Worm (Caenorhabditis elegans) whole organism, L2 larva: ENCODE data around the gene rnf-121.
A peak's percentile ranks its signal among the peaks of the same experiment; 100 is the strongest.

Experiments
- C34F6.9 ChIP-seq: fragments of 150-350 bp; optimal IDR thresholded peaks from 2 replicates; lab custom pipeline; 2014; ENCODE audit warnings: missing biosample characterization, missing genetic modification characterization
- F13H6.1 ChIP-seq: sonication (generic microtip); optimal IDR thresholded peaks from 2 replicates; lab custom pipeline; 2016; ENCODE audit warnings: missing genetic modification characterization, missing compliant biosample characterization
- R02D3.7 ChIP-seq: fragments of 150-350 bp; optimal IDR thresholded peaks from 2 replicates; lab custom pipeline; 2014; ENCODE audit warnings: missing biosample characterization, missing genetic modification characterization
- Y55F3AM.14 ChIP-seq: fragments of 200-800 bp; sonication (Bioruptor generic); optimal IDR thresholded peaks from 2 replicates; lab custom pipeline; 2018; ENCODE audit warnings: mild to moderate bottlenecking, missing genetic modification characterization, missing compliant biosample characterization
- ZK546.5 ChIP-seq: sonication (generic microtip); optimal IDR thresholded peaks from 2 replicates; lab custom pipeline; 2017; ENCODE audit warnings: missing biosample characterization, missing genetic modification characterization
- alr-1 ChIP-seq: fragments of 150-350 bp; optimal IDR thresholded peaks from 2 replicates; lab custom pipeline; 2014; ENCODE audit warnings: missing biosample characterization, missing genetic modification characterization
- aly-2 ChIP-seq: fragments of 150-350 bp; optimal IDR thresholded peaks from 2 replicates; lab custom pipeline; 2014; ENCODE audit warnings: missing biosample characterization, missing genetic modification characterization
- ama-1 ChIP-seq: fragments of 150-350 bp; optimal IDR thresholded peaks from 2 replicates; lab custom pipeline; 2018; ENCODE audit warnings: inconsistent platforms
- blmp-1 ChIP-seq: sonication (generic microtip); optimal IDR thresholded peaks from 2 replicates; lab custom pipeline; 2017; ENCODE audit warnings: missing genetic modification characterization, mild to moderate bottlenecking, missing compliant biosample characterization, antibody characterized with exemption, moderate library complexity; ENCODE audit not compliant: insufficient read depth
- ceh-16 ChIP-seq: fragments of 150-350 bp; optimal IDR thresholded peaks from 2 replicates; lab custom pipeline; 2014; ENCODE audit warnings: missing biosample characterization, missing genetic modification characterization
- ceh-82 ChIP-seq: fragments of 150-350 bp; optimal IDR thresholded peaks from 2 replicates; lab custom pipeline; 2014; ENCODE audit warnings: missing biosample characterization, missing genetic modification characterization
- crh-2 ChIP-seq: sonication (generic microtip); optimal IDR thresholded peaks from 2 replicates; lab custom pipeline; 2017; ENCODE audit warnings: missing biosample characterization, missing genetic modification characterization
- dmd-4 ChIP-seq: sonication (generic microtip); optimal IDR thresholded peaks from 2 replicates; lab custom pipeline; 2017; ENCODE audit warnings: missing biosample characterization, missing genetic modification characterization
- egl-27 ChIP-seq: sonication (generic microtip); optimal IDR thresholded peaks from 3 replicates; lab custom pipeline; 2017; ENCODE audit warnings: missing biosample characterization, missing genetic modification reagents, missing genetic modification characterization
- elt-1 ChIP-seq: fragments of 150-350 bp; optimal IDR thresholded peaks from 2 replicates; lab custom pipeline; 2014; ENCODE audit warnings: missing biosample characterization, missing genetic modification characterization
- elt-3 ChIP-seq: sonication (generic microtip); optimal IDR thresholded peaks from 2 replicates; lab custom pipeline; 2017; ENCODE audit warnings: missing biosample characterization, missing genetic modification characterization
- fos-1 ChIP-seq: fragments of 150-350 bp; optimal IDR thresholded peaks from 2 replicates; lab custom pipeline; 2014; ENCODE audit warnings: missing biosample characterization, missing genetic modification characterization
- gmeb-1 ChIP-seq: fragments of 150-350 bp; optimal IDR thresholded peaks from 2 replicates; lab custom pipeline; 2014; ENCODE audit warnings: missing biosample characterization, missing genetic modification characterization
- lin-11 ChIP-seq: fragments of 150-350 bp; sonication (generic microtip); optimal IDR thresholded peaks from 2 replicates; lab custom pipeline; 2014; ENCODE audit warnings: missing biosample characterization, missing genetic modification characterization, inconsistent platforms, mixed read lengths
- lin-13 ChIP-seq: fragments of 150-350 bp; optimal IDR thresholded peaks from 2 replicates; lab custom pipeline; 2014; ENCODE audit warnings: missing biosample characterization, missing genetic modification reagents, missing genetic modification characterization
- lin-39 ChIP-seq: fragments of 150-350 bp; optimal IDR thresholded peaks from 2 replicates; lab custom pipeline; 2014; ENCODE audit warnings: missing biosample characterization, missing genetic modification reagents, missing genetic modification characterization
- lsy-2 ChIP-seq, 2 experiments: fragments of 150-350 bp in 1 of 2; sonication (generic microtip) in 1 of 2; optimal IDR thresholded peaks; 2 replicates each; lab custom pipeline; 2014 to 2017; ENCODE audit warnings: missing biosample characterization in 2 of 2, missing genetic modification characterization in 2 of 2
- mab-5 ChIP-seq: fragments of 150-350 bp; optimal IDR thresholded peaks from 2 replicates; lab custom pipeline; 2014; ENCODE audit warnings: missing biosample characterization, missing genetic modification characterization
- mbf-1 ChIP-seq: sonication (generic microtip); optimal IDR thresholded peaks from 2 replicates; lab custom pipeline; 2017; ENCODE audit warnings: missing biosample characterization, missing genetic modification characterization
- mdl-1 ChIP-seq, 2 experiments: fragments of 150-350 bp in 1 of 2; sonication (generic microtip) in 1 of 2; optimal IDR thresholded peaks; 2 replicates each; lab custom pipeline; 2017; ENCODE audit warnings: missing biosample characterization in 2 of 2, missing genetic modification characterization in 2 of 2
- nhr-10 ChIP-seq: sonication (generic microtip); optimal IDR thresholded peaks from 2 replicates; lab custom pipeline; 2017; ENCODE audit warnings: missing biosample characterization, missing genetic modification characterization
- nhr-11 ChIP-seq: fragments of 150-350 bp; optimal IDR thresholded peaks from 2 replicates; lab custom pipeline; 2014; ENCODE audit warnings: missing biosample characterization, missing genetic modification characterization
- nhr-12 ChIP-seq: fragments of 150-350 bp; optimal IDR thresholded peaks from 2 replicates; lab custom pipeline; 2014; ENCODE audit warnings: missing biosample characterization, missing genetic modification characterization
- nhr-129 ChIP-seq: fragments of 150-350 bp; optimal IDR thresholded peaks from 2 replicates; lab custom pipeline; 2014; ENCODE audit warnings: missing biosample characterization, missing genetic modification characterization
- nhr-21 ChIP-seq: fragments of 150-350 bp; optimal IDR thresholded peaks from 2 replicates; lab custom pipeline; 2014; ENCODE audit warnings: missing biosample characterization, missing genetic modification characterization
- nhr-23 ChIP-seq: fragments of 150-350 bp; optimal IDR thresholded peaks from 2 replicates; lab custom pipeline; 2014; ENCODE audit warnings: missing biosample characterization, missing genetic modification reagents, missing genetic modification characterization
- nhr-237 ChIP-seq: fragments of 150-350 bp; optimal IDR thresholded peaks from 2 replicates; lab custom pipeline; 2014; ENCODE audit warnings: missing biosample characterization, missing genetic modification characterization
- nhr-25 ChIP-seq: fragments of 150-350 bp; sonication (generic microtip); optimal IDR thresholded peaks from 3 replicates; lab custom pipeline; 2014; ENCODE audit warnings: missing biosample characterization, missing genetic modification characterization
- nhr-6 ChIP-seq: fragments of 150-350 bp; optimal IDR thresholded peaks from 2 replicates; lab custom pipeline; 2014; ENCODE audit warnings: missing biosample characterization, missing genetic modification characterization
- nhr-77 ChIP-seq: fragments of 150-350 bp; optimal IDR thresholded peaks from 2 replicates; lab custom pipeline; 2014; ENCODE audit warnings: missing biosample characterization, missing genetic modification characterization
- peb-1 ChIP-seq: fragments of 150-350 bp; optimal IDR thresholded peaks from 2 replicates; lab custom pipeline; 2014; ENCODE audit warnings: missing biosample characterization, missing genetic modification characterization
- sem-4 ChIP-seq: fragments of 150-350 bp; optimal IDR thresholded peaks from 2 replicates; lab custom pipeline; 2014; ENCODE audit warnings: missing biosample characterization, missing genetic modification reagents, missing genetic modification characterization
- skn-1 ChIP-seq: sonication (generic microtip); optimal IDR thresholded peaks from 2 replicates; lab custom pipeline; 2017; ENCODE audit warnings: missing biosample characterization, missing genetic modification characterization
- sma-3 ChIP-seq: sonication (generic microtip); optimal IDR thresholded peaks from 2 replicates; lab custom pipeline; 2016; ENCODE audit warnings: missing genetic modification reagents, missing genetic modification characterization, missing compliant biosample characterization
- sma-9 ChIP-seq, 2 experiments: fragments of 150-350 bp in 1 of 2; sonication (generic microtip) in 1 of 2; optimal IDR thresholded peaks; 2 replicates each; lab custom pipeline; 2014 to 2016; ENCODE audit warnings: missing genetic modification characterization in 2 of 2, mild to moderate bottlenecking in 1 of 2, missing biosample characterization in 1 of 2, missing compliant biosample characterization in 1 of 2, missing genetic modification reagents in 1 of 2, moderate library complexity in 1 of 2
- snpc-4 ChIP-seq: fragments of 150-350 bp; optimal IDR thresholded peaks from 2 replicates; lab custom pipeline; 2014; ENCODE audit warnings: missing biosample characterization, missing genetic modification characterization
- unc-39 ChIP-seq: fragments of 150-350 bp; optimal IDR thresholded peaks from 2 replicates; lab custom pipeline; 2014; ENCODE audit warnings: missing biosample characterization, missing genetic modification characterization
- unc-55 ChIP-seq: fragments of 150-350 bp; sonication (generic microtip); optimal IDR thresholded peaks from 3 replicates; lab custom pipeline; 2014; ENCODE audit warnings: missing biosample characterization, missing genetic modification reagents, missing genetic modification characterization
- unc-62 ChIP-seq: fragments of 150-350 bp; optimal IDR thresholded peaks from 2 replicates; lab custom pipeline; 2014; ENCODE audit warnings: missing biosample characterization, missing genetic modification reagents, missing genetic modification characterization
- zag-1 ChIP-seq: fragments of 150-350 bp; optimal IDR thresholded peaks from 2 replicates; lab custom pipeline; 2014; ENCODE audit warnings: missing biosample characterization, missing genetic modification characterization
- ztf-1 ChIP-seq: fragments of 200-800 bp; sonication (Bioruptor generic); conservative IDR thresholded peaks from 2 replicates; pipeline ENCODE4 v1.3.6; 2022; ENCODE audit warnings: missing genetic modification characterization, missing compliant biosample characterization
- ztf-11 ChIP-seq: sonication (generic microtip); optimal IDR thresholded peaks from 2 replicates; lab custom pipeline; 2017; ENCODE audit warnings: missing biosample characterization, missing genetic modification characterization
- ztf-4 ChIP-seq: fragments of 150-350 bp; optimal IDR thresholded peaks from 2 replicates; lab custom pipeline; 2014; ENCODE audit warnings: missing biosample characterization, missing genetic modification characterization

rnf-121 gene

DNA sequence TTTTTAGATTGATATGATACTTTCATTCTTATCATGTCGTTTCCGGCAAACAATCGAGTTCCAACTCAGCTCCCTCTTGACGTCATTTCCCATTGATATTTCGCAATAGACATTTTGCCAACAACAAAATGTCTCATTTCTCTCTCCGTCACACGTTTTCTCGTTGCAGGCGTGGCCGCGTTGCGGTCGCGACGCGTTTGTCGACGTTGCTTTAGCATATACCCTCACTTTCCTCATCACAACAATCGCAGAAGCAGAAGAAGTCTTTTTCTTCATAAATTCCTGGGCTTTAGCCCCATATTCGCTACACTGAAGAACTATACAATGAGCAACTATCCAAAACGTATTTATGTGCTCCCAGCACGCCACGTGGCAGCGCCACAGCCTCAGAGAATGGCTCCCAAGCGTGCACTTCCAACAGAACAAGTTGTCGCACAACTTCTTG is 22.9 kb upstream of the rnf-121 start, which contains the start of gene xbp-1 (continued):
- TF ChIP-seq nhr-6 (tag; lab: Kevin White, UChicago) = peak; percentile 45
- TF ChIP-seq peb-1 = no peak
- no peak for TF ChIP-seq aly-2 (tag; lab: Kevin White, UChicago)
- TF ChIP-seq nhr-129 (tag; lab: Kevin White, UChicago) = peak; percentile 97
- TF ChIP-seq unc-62 (GFP tag; lab: Kevin White, UChicago) = no peak
- TF ChIP-seq nhr-12 (tag; lab: Kevin White, UChicago) = no peak
- peak; percentile 69 for TF ChIP-seq nhr-10 (tag; lab: Kevin White, UChicago)
- peak; percentile 91 for TF ChIP-seq sma-9 (GFP tag; optimal IDR thresholded peaks at IDR 0.05; lab: Kevin White, UChicago)
- TF ChIP-seq sma-9 (tag; optimal IDR thresholded peaks at IDR 0.05; lab: Kevin White, UChicago) = no peak
- TF ChIP-seq alr-1 (tag; lab: Kevin White, UChicago) = peak; percentile 31
- TF ChIP-seq Y55F3AM.14 (GFP tag; lab: Kevin White, UChicago) = peak; percentile 81
- TF ChIP-seq blmp-1 = peak; percentile 64
- TF ChIP-seq nhr-25 (tag; lab: Kevin White, UChicago) = peak; percentile 81
- no peak for TF ChIP-seq dmd-4 (tag; lab: Kevin White, UChicago)
- TF ChIP-seq nhr-21 (tag; lab: Kevin White, UChicago) = peak; percentile 89
- TF ChIP-seq ceh-82 (tag; lab: Kevin White, UChicago) = no peak
- no peak for TF ChIP-seq R02D3.7
- peak; percentile 87 for TF ChIP-seq lin-11 (tag; lab: Kevin White, UChicago)
- peak; percentile 31 to 72 for TF ChIP-seq mdl-1 (tag; optimal IDR thresholded peaks at IDR 0.05; lab: Kevin White, UChicago)
- TF ChIP-seq sma-3 (GFP tag; lab: Kevin White, UChicago) = peak; percentile 78

DNA sequence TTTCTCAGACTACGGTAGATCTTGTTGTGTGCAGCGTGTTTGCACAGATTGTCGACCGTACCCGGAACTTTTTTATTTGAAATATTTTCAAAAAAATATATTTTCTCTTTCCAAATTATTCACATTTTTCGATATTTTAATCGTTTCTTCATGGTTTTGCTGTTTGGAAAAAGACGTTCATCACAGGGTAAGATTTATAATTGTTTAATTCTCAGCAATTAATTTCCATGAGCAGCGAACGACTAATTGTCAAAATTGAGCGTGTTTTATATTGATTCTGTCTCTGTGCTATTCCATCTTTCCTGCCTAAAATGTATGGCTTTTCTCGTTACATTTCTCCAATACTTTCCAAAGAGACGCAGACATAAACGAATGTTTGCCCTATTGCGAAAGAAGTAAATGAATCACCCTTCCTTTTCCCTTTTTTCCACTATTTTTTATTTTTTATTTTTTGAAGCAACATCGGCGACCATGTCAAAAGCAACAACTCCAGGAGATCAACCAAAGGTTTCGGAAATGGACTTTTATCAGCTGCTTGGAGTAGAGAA is 20.4 kb upstream of the rnf-121 start, which contains the start of gene dnj-16:
Gene dnj-16, plus strand, starts transcription at position 51 of the 548 bp plus-strand sequence.
- TF ChIP-seq zag-1 (tag; lab: Kevin White, UChicago) = no peak
- TF ChIP-seq sma-3 (GFP tag; lab: Kevin White, UChicago) = no peak
- TF ChIP-seq nhr-21 (tag; lab: Kevin White, UChicago) = no peak
- no peak for TF ChIP-seq peb-1
- TF ChIP-seq mab-5 (tag; lab: Kevin White, UChicago) = peak; percentile 16
- no peak for TF ChIP-seq unc-62 (GFP tag; lab: Kevin White, UChicago)
- no peak for TF ChIP-seq ceh-16 (tag; lab: Kevin White, UChicago)
- no peak for TF ChIP-seq sem-4
- no peak for TF ChIP-seq blmp-1
- peak in 1 of 2 experiments; percentile 2 for TF ChIP-seq mdl-1 (tag; optimal IDR thresholded peaks at IDR 0.05; lab: Kevin White, UChicago)
- peak; percentile 87 for TF ChIP-seq C34F6.9
- no peak for TF ChIP-seq ZK546.5 (tag; lab: Kevin White, UChicago)
- no peak for TF ChIP-seq lin-11 (tag; lab: Kevin White, UChicago)
- TF ChIP-seq gmeb-1 (tag; lab: Kevin White, UChicago) = no peak
- no peak for TF ChIP-seq F13H6.1 (tag; lab: Kevin White, UChicago)
- TF ChIP-seq fos-1 (tag; lab: Kevin White, UChicago) = peak; percentile 97
- TF ChIP-seq nhr-25 (tag; lab: Kevin White, UChicago) = no peak
- TF ChIP-seq nhr-77 (tag; lab: Kevin White, UChicago) = no peak
- TF ChIP-seq skn-1 (tag; lab: Kevin White, UChicago) = no peak
- TF ChIP-seq crh-2 (tag; lab: Kevin White, UChicago) = peak; percentile 74
- no peak for TF ChIP-seq nhr-11 (tag; lab: Kevin White, UChicago)
- peak; percentile 23 for TF ChIP-seq ztf-4
- no peak for TF ChIP-seq ceh-82 (tag; lab: Kevin White, UChicago)
- no peak for TF ChIP-seq ztf-1
- TF ChIP-seq alr-1 (tag; lab: Kevin White, UChicago) = no peak
- peak; percentile 8 to 55 for TF ChIP-seq lsy-2 (tag; optimal IDR thresholded peaks at IDR 0.05; lab: Kevin White, UChicago)
- TF ChIP-seq ama-1 = no peak
- no peak for TF ChIP-seq elt-3 (tag; lab: Kevin White, UChicago)
- TF ChIP-seq nhr-237 = no peak
- no peak for TF ChIP-seq nhr-6 (tag; lab: Kevin White, UChicago)
- no peak for TF ChIP-seq aly-2 (tag; lab: Kevin White, UChicago)
- TF ChIP-seq nhr-23 = no peak
- TF ChIP-seq egl-27 = no peak
- no peak for TF ChIP-seq nhr-10 (tag; lab: Kevin White, UChicago)
- TF ChIP-seq mbf-1 (tag; lab: Kevin White, UChicago) = no peak
- TF ChIP-seq sma-9 (GFP tag; optimal IDR thresholded peaks at IDR 0.05; lab: Kevin White, UChicago) = peak; percentile 12
- no peak for TF ChIP-seq sma-9 (tag; optimal IDR thresholded peaks at IDR 0.05; lab: Kevin White, UChicago)
- no peak for TF ChIP-seq R02D3.7
- peak; percentile 94 for TF ChIP-seq unc-55 (GFP tag; lab: Kevin White, UChicago)
- TF ChIP-seq lin-13 = peak; percentile 29
- peak; percentile 66 for TF ChIP-seq nhr-129 (tag; lab: Kevin White, UChicago)
- TF ChIP-seq lin-39 = no peak
- no peak for TF ChIP-seq dmd-4 (tag; lab: Kevin White, UChicago)
- TF ChIP-seq ztf-11 = no peak
- TF ChIP-seq unc-39 (tag; lab: Kevin White, UChicago) = no peak
- TF ChIP-seq nhr-12 (tag; lab: Kevin White, UChicago) = no peak
- no peak for TF ChIP-seq elt-1 (tag; lab: Kevin White, UChicago)
- no peak for TF ChIP-seq Y55F3AM.14 (GFP tag; lab: Kevin White, UChicago)
- TF ChIP-seq snpc-4 (tag; lab: Kevin White, UChicago) = no peak
